Worm (Caenorhabditis elegans): ENCODE measurements around the gene T10H9.1.

T10H9.1 gene

DNA sequence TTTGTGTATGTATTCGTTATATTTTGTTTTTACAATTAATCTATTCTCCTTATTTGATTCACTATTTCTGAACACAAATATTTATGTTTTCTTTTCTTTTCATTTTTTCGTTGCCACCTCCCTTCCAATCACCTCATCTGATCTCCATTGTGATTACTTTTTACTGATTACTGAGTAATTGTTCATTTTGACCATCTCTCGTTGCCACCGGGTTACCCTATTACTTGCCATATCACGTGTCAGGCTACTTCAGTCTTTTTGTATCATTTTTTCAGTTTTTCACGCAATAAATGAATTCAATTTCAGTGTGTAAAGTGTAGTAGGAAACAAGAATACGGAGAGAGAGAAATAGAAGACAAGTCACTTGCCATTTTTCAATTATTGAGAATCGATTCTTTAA, 2.6 kb downstream of the T10H9.1 start, which contains the start of gene T10H9.8:
Gene T10H9.8 (plus strand): TSS at position 301 of the 400 bp plus-strand sequence.
- no peak for TF ChIP-seq unc-62 (GFP tag; optimal IDR thresholded peaks at IDR 0.05)

DNA sequence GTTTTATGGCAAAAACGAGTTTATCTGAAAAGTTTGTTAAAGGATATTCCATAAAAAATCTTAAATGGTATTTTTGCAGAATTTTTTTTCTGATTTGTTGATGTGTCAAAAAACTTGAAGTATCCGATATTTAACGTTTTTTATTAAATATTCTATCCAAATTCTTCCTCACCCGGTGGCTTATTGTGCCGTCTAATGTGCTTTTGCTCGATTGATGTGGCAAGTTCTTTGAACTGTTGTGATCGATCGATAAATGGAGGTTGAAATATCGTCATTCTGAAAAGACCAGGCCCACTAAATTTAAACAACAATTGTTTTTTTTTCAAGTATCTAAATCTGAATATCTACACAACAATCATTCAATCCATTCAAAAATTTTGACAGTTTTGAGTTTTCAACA, 5.8 kb downstream of the T10H9.1 start, which contains the start of gene syx-18:
Gene syx-18 (minus strand): TSS at position 276 of the 400 bp plus-strand sequence.
- TF ChIP-seq unc-62 (GFP tag; optimal IDR thresholded peaks at IDR 0.05): no peak

DNA sequence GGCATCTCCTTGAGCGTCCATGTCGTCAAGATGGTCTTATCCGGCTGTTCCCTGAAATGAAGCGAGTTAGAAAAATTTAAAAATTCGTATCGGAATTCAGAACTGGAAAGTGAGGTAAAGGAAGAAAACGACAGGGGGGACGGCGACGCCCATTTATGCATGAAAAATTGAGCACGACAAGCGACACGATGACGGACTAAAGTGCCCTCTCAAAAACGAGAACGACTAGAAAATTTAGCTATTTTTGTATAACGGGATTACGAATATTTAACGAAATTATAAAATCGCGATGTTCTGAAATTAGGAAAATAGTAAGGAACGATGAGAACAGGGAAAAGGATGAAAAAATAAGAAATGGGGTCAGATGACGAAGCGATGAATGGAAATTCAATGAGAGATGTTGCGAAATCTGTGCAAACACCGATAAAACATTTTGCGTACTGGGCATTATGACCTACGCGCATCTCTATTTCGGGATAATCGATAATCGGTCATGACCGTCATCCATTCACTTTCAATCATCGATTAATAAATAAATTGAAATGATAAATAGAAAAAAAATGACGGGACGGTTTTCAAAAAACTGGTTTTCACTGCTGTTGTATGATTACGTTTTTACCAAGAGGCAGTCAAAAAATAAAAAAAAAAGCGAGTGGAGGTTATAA, 7.2 kb downstream of the T10H9.1 start, which contains the start of gene snb-1:
Gene snb-1 (minus strand): TSS at position 51 of the 665 bp plus-strand sequence.
- TF ChIP-seq unc-62 (GFP tag; optimal IDR thresholded peaks at IDR 0.05): no peak

DNA sequence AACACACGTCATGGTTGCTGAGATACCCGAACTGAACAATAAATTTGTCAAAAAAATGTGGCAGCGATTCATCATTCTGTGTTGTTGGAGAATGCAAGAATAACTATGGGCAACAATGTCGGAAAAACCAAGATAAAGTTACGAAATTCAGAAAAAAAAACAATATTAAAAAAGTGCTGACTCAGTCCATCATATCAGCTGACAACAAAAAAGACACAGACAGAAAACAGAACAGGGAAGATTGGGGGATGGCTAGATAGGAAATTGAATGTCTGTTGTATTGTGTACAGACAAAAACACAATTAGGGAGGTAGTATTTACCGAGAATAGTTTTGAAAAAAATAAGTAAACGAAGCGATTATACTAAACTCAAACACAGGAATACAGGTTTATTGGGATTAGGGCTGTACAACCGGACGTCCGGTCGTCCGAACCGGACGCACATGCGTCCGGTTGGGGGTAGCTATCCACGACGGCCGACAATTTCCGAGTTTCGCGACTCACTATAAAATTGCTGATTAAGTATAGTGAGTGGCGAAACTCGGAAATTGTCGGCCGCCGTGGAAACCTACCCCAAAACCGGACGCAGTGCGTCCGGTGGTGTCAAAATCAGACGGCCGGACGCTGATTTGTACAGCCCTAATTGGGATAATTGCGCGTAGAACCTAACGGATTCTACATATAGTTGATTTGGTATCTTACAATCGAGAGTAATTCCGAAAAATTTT, 8.3 kb downstream of the T10H9.1 start:
- no peak for TF ChIP-seq unc-62 (GFP tag; optimal IDR thresholded peaks at IDR 0.05)

DNA sequence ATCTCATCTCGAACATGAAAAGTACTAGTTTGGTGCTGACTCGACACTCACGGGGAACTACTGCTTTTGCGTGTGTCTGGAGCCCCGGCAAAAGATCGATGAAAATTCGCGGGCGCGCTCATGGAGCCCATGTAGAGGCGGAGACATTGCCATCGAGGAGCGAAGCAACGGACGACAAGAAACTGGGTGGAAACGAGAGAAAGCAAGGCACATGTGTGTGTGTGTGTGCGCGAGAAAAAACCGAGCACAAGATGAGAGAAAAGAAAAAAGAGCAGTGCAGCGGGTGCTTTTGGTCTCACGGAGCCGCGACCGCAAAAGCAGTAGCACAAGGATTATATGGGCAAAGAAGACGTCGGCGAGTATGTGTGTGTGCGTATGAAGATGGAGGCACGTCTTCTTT, 9.3 kb downstream of the T10H9.1 start:
- TF ChIP-seq unc-62 (GFP tag; optimal IDR thresholded peaks at IDR 0.05): no peak

DNA sequence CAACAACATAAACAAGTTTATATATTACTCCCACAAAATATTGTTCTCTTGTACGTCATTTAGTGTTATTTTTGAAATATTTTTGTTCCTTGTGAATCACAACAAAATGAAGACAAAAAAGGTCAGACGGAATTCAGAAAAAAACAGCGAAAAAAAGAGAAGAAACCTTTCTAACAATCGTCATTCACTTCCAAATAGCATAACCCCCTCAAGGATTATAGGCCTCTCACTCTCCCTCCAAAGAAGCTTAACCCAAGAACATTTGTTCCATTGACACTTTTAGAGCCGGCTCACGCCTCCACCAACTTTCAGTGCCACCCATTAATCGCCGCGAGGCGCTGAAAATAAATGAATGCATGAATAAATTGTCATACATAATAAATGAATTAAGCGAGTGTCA, 10.1 kb downstream of the T10H9.1 start:
- no peak for TF ChIP-seq unc-62 (GFP tag; optimal IDR thresholded peaks at IDR 0.05)

DNA sequence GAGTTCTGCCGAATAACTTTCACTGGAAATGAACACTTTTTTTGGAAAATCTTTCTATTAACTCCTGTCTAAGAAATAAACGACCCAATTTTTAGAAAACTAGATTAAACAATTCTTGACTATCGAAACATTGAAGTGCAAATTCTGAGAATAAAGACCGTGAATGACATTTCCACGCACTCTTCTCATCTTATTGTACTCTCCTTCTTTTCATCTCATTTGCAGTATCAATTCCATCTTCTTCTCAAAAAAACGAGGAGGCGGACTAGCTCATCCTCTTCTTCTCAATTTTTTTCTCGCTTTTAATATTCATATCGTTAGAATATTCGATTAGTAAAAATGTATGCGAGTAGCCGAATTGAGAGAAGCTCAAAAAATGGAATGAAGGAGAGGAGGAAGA, 12.2 kb downstream of the T10H9.1 start:
- TF ChIP-seq unc-62 (GFP tag; optimal IDR thresholded peaks at IDR 0.05): no peak

DNA sequence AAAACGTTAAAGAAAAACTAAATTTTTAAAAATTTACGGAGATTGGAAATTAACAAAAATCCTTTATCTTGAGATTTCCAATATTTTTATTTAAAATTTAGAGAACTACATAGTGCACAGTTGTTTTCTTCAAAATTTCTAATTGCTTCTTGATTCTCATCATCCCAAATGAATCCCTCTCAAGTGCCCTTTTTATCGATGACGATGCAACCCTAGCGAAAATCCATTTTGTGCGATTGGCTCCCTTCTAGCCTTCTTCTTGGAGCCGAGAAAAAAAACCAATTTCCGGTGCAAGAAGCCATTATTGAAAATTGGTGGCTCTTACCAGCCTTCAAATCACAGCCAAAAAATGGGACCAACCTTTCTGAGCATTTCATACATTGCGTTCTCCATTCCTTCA, 13.1 kb downstream of the T10H9.1 start:
- no peak for TF ChIP-seq unc-62 (GFP tag; optimal IDR thresholded peaks at IDR 0.05)

DNA sequence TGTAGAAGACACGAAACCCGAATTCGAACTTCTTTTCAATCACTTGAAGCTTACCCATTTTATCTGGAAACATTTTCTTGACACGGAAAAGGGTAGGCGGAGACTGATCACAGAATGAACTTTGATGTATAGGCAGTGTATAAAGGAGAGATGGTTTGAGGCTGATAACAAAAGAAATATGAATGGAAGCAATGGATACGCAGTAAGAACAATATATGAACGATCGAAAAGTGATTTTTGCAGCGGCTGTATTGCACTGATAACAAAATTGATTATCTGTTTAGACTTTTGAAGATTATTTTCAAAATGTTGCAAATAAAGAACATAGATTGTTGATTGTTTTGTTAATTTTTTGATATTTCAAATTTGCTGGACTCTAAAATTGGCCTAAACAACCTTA, 16.3 kb downstream of the T10H9.1 start, which contains the start of gene pmp-5:
Gene pmp-5 (minus strand): TSS at position 63 of the 400 bp plus-strand sequence.
- no peak for TF ChIP-seq unc-62 (GFP tag; optimal IDR thresholded peaks at IDR 0.05)

DNA sequence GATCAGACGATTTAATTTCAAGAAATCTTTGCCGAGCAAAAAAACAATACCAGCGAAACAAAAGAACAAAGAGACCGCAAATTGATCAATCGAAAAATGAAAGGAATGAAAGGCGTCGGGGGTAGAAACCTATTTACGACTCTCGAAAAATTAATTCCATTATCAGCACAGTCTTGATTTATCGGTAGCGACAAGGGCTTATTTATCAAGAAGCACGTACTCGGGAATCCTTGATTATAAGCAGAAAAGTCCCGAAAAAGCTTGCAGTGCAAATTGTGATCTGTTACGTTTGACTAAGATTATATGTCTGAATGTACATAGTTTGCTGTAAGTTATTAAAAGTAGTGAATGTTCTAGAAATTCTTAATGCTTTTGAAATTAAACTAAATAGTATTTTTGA, 17.1 kb downstream of the T10H9.1 start:
- TF ChIP-seq unc-62 (GFP tag; optimal IDR thresholded peaks at IDR 0.05): no peak

DNA sequence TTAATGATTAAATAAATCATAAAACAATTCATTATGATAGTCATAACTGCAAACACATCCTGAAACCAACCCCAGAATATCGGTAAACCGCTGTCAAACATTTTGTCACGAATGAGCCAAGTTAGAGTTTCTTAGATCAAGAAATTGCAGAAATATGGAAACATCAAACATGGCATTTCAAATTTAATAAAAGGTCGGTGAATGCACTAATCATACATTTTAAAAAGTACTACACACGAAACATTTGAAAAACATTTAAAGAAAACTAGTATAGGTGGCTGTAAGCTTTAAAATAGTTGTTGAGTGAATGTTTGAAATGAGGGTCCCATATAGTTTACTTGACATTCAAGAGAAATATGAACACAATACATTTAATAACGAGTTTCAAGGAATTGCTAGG, 19.3 kb downstream of the T10H9.1 start, which contains the start of gene str-180:
Gene str-180 (minus strand): TSS at position 101 of the 400 bp plus-strand sequence.
- no peak for TF ChIP-seq unc-62 (GFP tag; optimal IDR thresholded peaks at IDR 0.05)

DNA sequence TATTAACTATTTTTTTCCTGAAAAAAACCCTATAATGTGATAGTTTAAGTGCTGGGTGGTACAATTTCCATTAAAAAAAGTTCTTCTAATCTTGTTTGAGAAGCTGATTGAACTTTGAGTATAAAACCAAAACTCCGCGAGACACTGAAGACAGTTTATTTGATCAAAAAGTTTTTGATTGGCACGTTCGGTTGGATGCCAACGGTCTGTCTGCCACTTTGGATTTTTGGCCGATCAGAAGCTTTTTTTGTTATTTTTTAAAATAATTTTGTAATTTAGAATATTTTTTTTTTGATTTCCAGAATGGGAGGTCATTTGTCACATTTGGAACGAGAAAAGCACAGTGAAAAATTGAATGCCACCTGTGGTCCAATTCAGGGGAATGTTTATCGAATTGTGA, 20.1 kb downstream of the T10H9.1 start, which contains the start of gene cest-28:
Gene cest-28 (plus strand): TSS at position 301 of the 400 bp plus-strand sequence.
- TF ChIP-seq unc-62 (GFP tag; optimal IDR thresholded peaks at IDR 0.05): no peak

DNA sequence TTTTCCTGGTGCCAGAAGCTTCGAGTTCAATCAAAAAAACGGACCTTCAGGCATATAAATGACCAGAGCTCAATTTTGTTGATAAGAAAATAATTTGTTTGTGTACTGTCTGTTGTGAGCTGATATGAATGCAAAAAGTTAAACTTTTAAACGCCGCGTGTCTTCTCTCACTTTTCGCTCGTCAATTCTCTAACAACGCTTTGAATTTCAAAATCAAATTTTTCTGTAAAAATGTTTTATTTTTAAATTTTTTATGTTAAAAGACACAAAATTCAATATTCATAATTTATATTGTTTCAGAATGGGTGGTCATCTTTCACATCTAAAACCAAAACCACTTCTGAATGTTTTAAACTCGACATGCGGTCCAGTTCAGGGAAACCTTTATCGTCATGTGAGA, 24.6 kb downstream of the T10H9.1 start, which contains the start of gene cest-31:
Gene cest-31 (plus strand): TSS at position 301 of the 400 bp plus-strand sequence.
- no peak for TF ChIP-seq unc-62 (GFP tag; optimal IDR thresholded peaks at IDR 0.05)

DNA sequence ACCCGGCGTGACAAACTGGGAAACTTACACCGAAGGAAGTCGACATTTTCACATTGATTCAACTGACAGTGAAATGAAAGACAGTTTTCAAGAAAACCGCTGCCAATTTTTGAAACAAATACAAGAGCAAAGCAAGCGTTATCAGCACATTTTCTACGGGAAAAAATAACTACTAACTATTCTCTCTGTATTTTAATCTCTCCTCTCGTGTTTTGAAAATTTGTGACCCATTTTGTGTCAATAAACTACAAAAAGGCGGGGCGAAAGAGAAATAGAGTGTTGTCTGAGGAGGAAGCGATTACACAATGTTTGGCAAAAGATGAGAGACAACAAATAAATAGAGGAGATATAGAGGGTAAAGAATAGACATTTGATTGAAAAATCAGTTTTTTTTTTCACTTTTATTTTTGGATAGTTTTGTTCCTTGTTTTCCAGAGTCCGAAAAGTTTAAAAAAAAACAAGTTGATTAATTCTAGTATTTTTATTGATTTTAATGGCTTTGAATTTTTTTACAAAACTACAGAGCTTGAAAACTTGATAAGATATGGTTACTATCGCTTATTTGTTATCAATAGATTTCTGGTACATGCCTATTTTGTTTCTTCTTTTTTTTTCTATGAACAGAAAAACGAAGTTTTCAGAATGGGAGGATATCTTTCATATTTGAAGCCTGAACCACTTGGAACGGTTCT, 26.9 kb downstream of the T10H9.1 start, which contains the start of gene cest-34:
Gene cest-34 (plus strand): TSS at position 642 of the 692 bp plus-strand sequence.
- TF ChIP-seq unc-62 (GFP tag; optimal IDR thresholded peaks at IDR 0.05): no peak

DNA sequence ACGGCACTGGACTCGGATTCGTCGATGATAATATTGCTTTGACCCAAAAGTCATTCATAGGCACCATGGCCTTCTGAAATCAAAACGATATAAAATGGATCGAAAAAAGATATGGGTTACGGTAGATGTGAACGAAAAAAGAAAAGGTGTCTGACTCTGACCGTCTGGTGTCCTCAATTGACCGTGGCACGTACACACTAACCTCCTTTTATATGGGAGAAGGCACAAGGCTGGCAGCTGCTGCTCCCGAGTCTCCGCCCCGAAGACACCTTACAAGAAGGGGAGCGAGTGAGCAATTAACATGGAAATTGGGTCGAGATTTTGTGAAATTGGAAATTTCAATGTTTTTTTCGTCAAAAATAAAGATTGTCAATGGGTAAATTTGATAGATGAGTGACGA, 32.1 kb downstream of the T10H9.1 start, which contains the start of gene egl-46:
Gene egl-46 (minus strand): TSS at position 73 of the 400 bp plus-strand sequence.
- no peak for TF ChIP-seq unc-62 (GFP tag; optimal IDR thresholded peaks at IDR 0.05)

DNA sequence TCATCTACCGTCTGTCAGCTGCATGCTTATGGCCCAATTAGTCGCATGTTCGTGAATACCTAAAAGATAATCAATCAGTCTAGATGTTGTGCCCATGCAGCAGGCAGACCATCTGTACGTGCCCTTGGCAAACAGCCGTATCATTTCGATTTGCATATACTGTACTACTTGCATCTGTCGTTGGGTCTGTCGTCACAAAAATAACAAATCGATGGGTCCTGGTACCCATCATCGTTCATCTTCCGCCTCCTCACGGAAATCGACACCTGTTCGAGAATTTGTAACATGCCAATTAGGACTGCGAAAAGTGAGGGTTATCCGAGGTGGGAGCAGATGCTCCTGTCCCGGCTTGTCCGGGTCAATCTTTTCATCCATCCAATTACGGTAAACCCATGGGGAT, 33.9 kb downstream of the T10H9.1 start:
- TF ChIP-seq unc-62 (GFP tag; optimal IDR thresholded peaks at IDR 0.05): no peak
